Worm (Caenorhabditis elegans) whole organism, late embryonic: ENCODE results near the gene klp-18.

Experiments used
- Y22D7AL.16 ChIP-seq: sonication (generic microtip); optimal IDR thresholded peaks from 2 replicates; lab custom pipeline; 2016; ENCODE audit warnings: missing genetic modification characterization, missing compliant biosample characterization
- ahr-1 ChIP-seq: sonication (generic microtip); optimal IDR thresholded peaks from 2 replicates; lab custom pipeline; 2016; ENCODE audit warnings: missing genetic modification characterization, missing compliant biosample characterization
- ama-1 ChIP-seq: fragments of 150-350 bp; optimal IDR thresholded peaks from 2 replicates; lab custom pipeline; 2014
- dve-1 ChIP-seq: sonication (generic microtip); optimal IDR thresholded peaks from 2 replicates; lab custom pipeline; 2017; ENCODE audit warnings: antibody characterized with exemption, mild to moderate bottlenecking, missing genetic modification characterization, missing compliant biosample characterization
- elt-2 ChIP-seq: sonication (generic microtip); optimal IDR thresholded peaks from 2 replicates; lab custom pipeline; 2016; ENCODE audit warnings: missing genetic modification reagents, missing genetic modification characterization, missing compliant biosample characterization
- nfya-1 ChIP-seq: sonication (generic microtip); optimal IDR thresholded peaks from 2 replicates; lab custom pipeline; 2017; ENCODE audit warnings: missing genetic modification characterization, mild to moderate bottlenecking, missing compliant biosample characterization, antibody characterized with exemption, moderate library complexity
- nhr-11 ChIP-seq: fragments of 150-350 bp; optimal IDR thresholded peaks from 2 replicates; lab custom pipeline; 2014; ENCODE audit warnings: missing biosample characterization, missing genetic modification characterization
- pax-1 ChIP-seq: fragments of 150-350 bp; optimal IDR thresholded peaks from 2 replicates; lab custom pipeline; 2014; ENCODE audit warnings: missing biosample characterization, missing genetic modification characterization
- pha-4 ChIP-seq: fragments of 150-350 bp; optimal IDR thresholded peaks from 2 replicates; lab custom pipeline; 2018; ENCODE audit warnings: missing biosample characterization, missing genetic modification reagents, missing genetic modification characterization
- pros-1 ChIP-seq: fragments of 150-350 bp; optimal IDR thresholded peaks from 2 replicates; lab custom pipeline; 2014; ENCODE audit warnings: missing biosample characterization, missing genetic modification reagents, missing genetic modification characterization
- unc-55 ChIP-seq: sonication (generic microtip); optimal IDR thresholded peaks from 2 replicates; lab custom pipeline; 2017; ENCODE audit warnings: missing biosample characterization, missing genetic modification reagents, missing genetic modification characterization
- zip-5 ChIP-seq: sonication (generic microtip); optimal IDR thresholded peaks from 2 replicates; lab custom pipeline; 2016; ENCODE audit warnings: missing genetic modification characterization, missing compliant biosample characterization

- TF ChIP-seq pax-1 (tag; lab: Kevin White, UChicago) (no peak), nhr-11 (no peak), unc-55 (no peak), zip-5 (tag; lab: Kevin White, UChicago) (no peak), nfya-1 (tag; lab: Kevin White, UChicago) (no peak), elt-2 (no peak), ama-1 (lab: Kevin White, UChicago) (no peak), Y22D7AL.16 (no peak), pha-4 (tag; lab: Kevin White, UChicago) (no peak), ahr-1 (tag; lab: Kevin White, UChicago) (no peak), dve-1 (no peak), pros-1 (tag; lab: Kevin White, UChicago) (no peak)
Observed at ce11 chrIV:7062697-7063096, 22.7 kb downstream of the klp-18 start.
